Worm (Caenorhabditis elegans): ENCODE results near the gene sri-21.

ce11 chrV:3582671-3583070, 33.0 kb downstream of the sri-21 start:
- TF ChIP-seq lsy-2 (tag; optimal IDR thresholded peaks at IDR 0.05) (no peak), peb-1 (tag; optimal IDR thresholded peaks at IDR 0.05) (no peak)
